Worm (Caenorhabditis elegans): ENCODE measurements around the gene srw-124.

- no peak for TF ChIP-seq B0310.2 (tag; optimal IDR thresholded peaks at IDR 0.05)
- no peak for TF ChIP-seq sea-1 (GFP tag; conservative IDR thresholded peaks at IDR 0.05)
- TF ChIP-seq ama-1 (optimal IDR thresholded peaks at IDR 0.05), result no peak
Measured at ce11 chrV:2987407-2987806, 11.0 kb downstream of the srw-124 start, which contains the start of gene srh-85.
